Fruit fly (Drosophila melanogaster): Measurements from ENCODE around the gene CG6067.

DNA sequence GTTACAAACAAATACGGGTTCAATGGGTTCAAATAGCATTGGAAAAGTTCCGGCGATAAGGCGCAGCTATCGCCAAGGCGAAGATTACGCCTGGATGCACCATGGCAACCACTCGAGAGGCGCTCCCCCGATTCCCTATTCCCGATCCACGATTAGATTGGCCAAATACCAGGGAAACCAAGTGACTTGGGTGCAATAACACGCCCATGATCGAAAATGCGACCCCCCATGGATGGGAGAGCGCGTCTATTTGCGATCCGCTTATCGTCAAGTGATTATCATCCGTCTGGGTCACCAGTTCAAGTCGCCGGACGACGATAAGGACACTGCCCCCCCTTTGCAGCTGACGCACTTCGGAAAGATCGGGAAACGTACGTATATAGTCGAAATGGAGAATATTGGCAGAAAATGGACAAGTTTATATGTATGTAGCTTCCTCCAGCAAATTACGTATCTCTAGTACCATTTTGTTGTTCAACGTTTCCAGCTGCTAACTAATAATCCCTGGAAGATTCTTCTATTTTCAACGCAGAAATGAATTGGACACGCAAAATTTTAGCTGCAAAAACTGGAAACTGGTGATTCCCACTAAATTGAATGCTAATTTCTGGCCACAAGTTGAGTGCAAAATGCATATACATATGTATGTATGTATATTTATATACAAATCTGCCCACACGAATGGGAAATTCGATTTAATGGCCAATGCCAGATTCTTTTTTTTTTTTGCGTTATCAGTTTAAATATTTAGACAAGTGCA lies 40.3 kb upstream of the CG6067 start:
- TF ChIP-seq Dll (optimal IDR thresholded peaks at IDR 0.05) (no peak), pan (optimal IDR thresholded peaks at IDR 0.05) (no peak), psq (optimal IDR thresholded peaks at IDR 0.05) (no peak), CG8478 (optimal IDR thresholded peaks at IDR 0.05) (no peak), usp (GFP tag; optimal IDR thresholded peaks at IDR 0.05) (no peak)
